Worm (Caenorhabditis elegans): Measurements from ENCODE around the gene F56D1.1.

The F56D1.1 gene

ce11 chrII:5465729-5466408 is 12.5 kb upstream of the F56D1.1 start, which contains the start of gene clr-1:
Gene clr-1, plus strand, starts transcription at chrII:5466358.
- no peak for TF ChIP-seq Y22D7AL.16 (tag; optimal IDR thresholded peaks at IDR 0.05)
- TF ChIP-seq syd-9 (tag; optimal IDR thresholded peaks at IDR 0.05): no peak
- TF ChIP-seq elt-2 (tag; optimal IDR thresholded peaks at IDR 0.05): no peak
- peak; percentile 48 for TF ChIP-seq unc-55 (GFP tag; optimal IDR thresholded peaks at IDR 0.05)
- TF ChIP-seq che-1 (tag; optimal IDR thresholded peaks at IDR 0.05): no peak

DNA sequence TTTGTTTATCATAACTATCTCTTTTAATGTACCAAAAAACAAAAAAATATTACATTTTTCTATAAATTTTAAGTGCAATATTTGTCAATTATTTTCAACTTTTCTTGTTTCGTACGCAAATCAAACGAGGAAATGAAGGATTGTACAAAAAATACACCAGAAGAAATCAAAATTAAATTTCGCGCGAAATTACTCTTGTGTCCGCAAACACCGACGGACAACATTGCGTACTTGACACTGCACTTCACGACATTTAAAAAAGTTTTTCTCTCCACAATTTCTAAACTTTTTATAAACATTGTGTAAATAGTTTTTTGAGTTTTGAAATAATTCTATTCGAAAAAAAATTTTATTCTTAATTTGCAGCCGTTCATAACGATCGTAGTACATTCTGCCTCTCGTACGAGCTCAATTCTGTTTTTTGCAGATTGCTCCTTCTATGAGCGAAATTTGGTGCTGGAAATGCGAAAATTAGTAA is 4.4 kb upstream of the F56D1.1 start, which contains the start of gene mrps-16:
Gene mrps-16 (plus strand): TSS at position 428 of the 478 bp plus-strand sequence.
- TF ChIP-seq pros-1 (tag; optimal IDR thresholded peaks at IDR 0.05): no peak
- no peak for TF ChIP-seq ceh-9 (tag; optimal IDR thresholded peaks at IDR 0.05)
- no peak for TF ChIP-seq fkh-6 (tag; optimal IDR thresholded peaks at IDR 0.05)
- TF ChIP-seq unc-55 (GFP tag; optimal IDR thresholded peaks at IDR 0.05): no peak
- no peak for TF ChIP-seq nhr-11 (tag; optimal IDR thresholded peaks at IDR 0.05)
- TF ChIP-seq unc-86 (tag; optimal IDR thresholded peaks at IDR 0.05): peak; percentile 1
- TF ChIP-seq ahr-1 (tag; optimal IDR thresholded peaks at IDR 0.05): no peak
- no peak for TF ChIP-seq hlh-13 (GFP tag; optimal IDR thresholded peaks at IDR 0.05)
- TF ChIP-seq ets-4 (tag; optimal IDR thresholded peaks at IDR 0.05): no peak
- TF ChIP-seq unc-42 (tag; optimal IDR thresholded peaks at IDR 0.05): peak; percentile 53

DNA sequence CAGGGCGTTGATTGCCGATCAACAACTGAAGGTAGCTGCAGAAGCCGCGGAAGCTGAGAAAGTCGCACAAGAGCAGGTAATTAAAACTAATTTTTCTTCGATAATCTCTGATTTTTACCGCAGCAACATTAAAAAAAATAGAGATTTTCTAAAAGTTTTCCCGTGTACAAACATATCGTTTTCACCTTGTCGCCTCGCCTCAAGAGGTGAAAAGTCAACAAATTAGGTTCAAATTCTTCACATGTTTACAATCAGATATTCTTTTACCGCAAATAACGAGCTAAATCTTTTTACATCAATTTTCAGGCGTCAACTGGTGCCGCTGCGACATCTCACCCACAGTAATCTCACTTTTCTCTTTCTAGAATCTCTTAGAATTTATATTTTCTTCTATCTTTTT is 3.5 kb upstream of the F56D1.1 start, which contains the start of gene ilcr-2:
Gene ilcr-2 (plus strand): TSS at position 301 of the 400 bp plus-strand sequence.
- TF ChIP-seq sox-2 (GFP tag; IDR thresholded peaks at IDR 0.05): no peak
- no peak for TF ChIP-seq elt-2 (tag; optimal IDR thresholded peaks at IDR 0.05)
- no peak for TF ChIP-seq sdc-2 (tag; optimal IDR thresholded peaks at IDR 0.05)
- TF ChIP-seq ceh-34 (tag; optimal IDR thresholded peaks at IDR 0.05): no peak
- TF ChIP-seq fax-1 (tag; optimal IDR thresholded peaks at IDR 0.05): no peak
- TF ChIP-seq K02D7.2 (tag; optimal IDR thresholded peaks at IDR 0.05): no peak
- TF ChIP-seq ceh-14 (tag; optimal IDR thresholded peaks at IDR 0.05): no peak
- no peak for TF ChIP-seq ceh-19 (GFP tag; optimal IDR thresholded peaks at IDR 0.05)
- TF ChIP-seq hlh-30 (tag; optimal IDR thresholded peaks at IDR 0.05; ENCODE audit: insufficient read depth): no peak

ce11 chrII:5481982-5482381 is 3.6 kb downstream of the F56D1.1 start, which contains the start of gene cal-8:
Gene cal-8, minus strand, starts transcription at chrII:5482041.
- TF ChIP-seq tbx-2 (tag; optimal IDR thresholded peaks at IDR 0.05): no peak
- no peak for TF ChIP-seq che-1 (tag; optimal IDR thresholded peaks at IDR 0.05)
- no peak for TF ChIP-seq ceh-24 (tag; optimal IDR thresholded peaks at IDR 0.05)
- no peak for TF ChIP-seq hlh-6 (tag; optimal IDR thresholded peaks at IDR 0.05)

DNA sequence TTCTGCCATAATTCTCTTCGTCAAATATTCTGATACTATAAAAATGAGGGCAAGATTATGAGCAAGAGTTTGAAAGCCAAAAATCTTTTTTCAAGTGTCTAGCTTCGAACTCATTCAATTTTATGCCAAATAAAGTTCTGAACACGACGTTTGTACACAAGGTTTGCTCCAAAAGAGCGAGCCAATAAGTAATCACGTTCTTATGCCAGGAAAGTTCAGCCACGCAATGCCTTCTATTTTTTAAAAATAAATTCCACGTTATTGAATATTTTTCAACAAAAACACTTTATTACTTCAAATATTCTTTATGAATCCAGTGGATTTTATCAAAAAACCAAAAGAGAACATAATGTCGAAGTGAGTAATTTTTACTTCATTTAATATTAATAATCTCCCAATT is 9.4 kb downstream of the F56D1.1 start, which contains the start of gene nep-5:
Gene nep-5 (plus strand): TSS at position 301 of the 400 bp plus-strand sequence.
- TF ChIP-seq unc-55 (GFP tag; optimal IDR thresholded peaks at IDR 0.05): no peak
- TF ChIP-seq hlh-15 (tag; optimal IDR thresholded peaks at IDR 0.05): no peak
- no peak for TF ChIP-seq K09A11.1 (tag; optimal IDR thresholded peaks at IDR 0.05; ENCODE audit: insufficient read depth)
- no peak for TF ChIP-seq tbx-7 (tag; optimal IDR thresholded peaks at IDR 0.05)
- TF ChIP-seq fkh-10 (GFP tag; optimal IDR thresholded peaks at IDR 0.05): no peak
- no peak for TF ChIP-seq madf-2 (tag; optimal IDR thresholded peaks at IDR 0.05)
- no peak for TF ChIP-seq fkh-6 (tag; optimal IDR thresholded peaks at IDR 0.05)
- no peak for TF ChIP-seq elt-4 (tag; optimal IDR thresholded peaks at IDR 0.05)
- TF ChIP-seq syd-9 (tag; optimal IDR thresholded peaks at IDR 0.05): no peak
- no peak for TF ChIP-seq ceh-9 (tag; optimal IDR thresholded peaks at IDR 0.05)
- no peak for TF ChIP-seq ceh-19 (GFP tag; optimal IDR thresholded peaks at IDR 0.05)
- TF ChIP-seq hlh-8 (tag; optimal IDR thresholded peaks at IDR 0.05): no peak
- no peak for TF ChIP-seq pag-3 (tag; optimal IDR thresholded peaks at IDR 0.05; ENCODE audit: borderline replicate concordance)
